Fruit fly (Drosophila melanogaster) whole organism, adult: Measurements from ENCODE around the gene CG14174.

ENCODE experiments used
- CG14711 ChIP-seq: fragments of 200-800 bp; sonication (Bioruptor generic); optimal IDR thresholded peaks from 2 replicates; lab custom pipeline; 2018; ENCODE audit warnings: missing biosample characterization, mild to moderate bottlenecking, missing genetic modification characterization, moderate library complexity
- CG33017 ChIP-seq: fragments of 200-800 bp; sonication (Bioruptor generic); optimal IDR thresholded peaks from 2 replicates; lab custom pipeline; 2018; ENCODE audit warnings: missing biosample characterization, mild to moderate bottlenecking, missing genetic modification characterization, moderate library complexity
- Clk ChIP-seq: fragments of 200-800 bp; sonication (Bioruptor generic); optimal IDR thresholded peaks from 2 replicates; lab custom pipeline; 2017; ENCODE audit warnings: missing biosample characterization, missing genetic modification characterization
- Crg-1 ChIP-seq: fragments of 200-800 bp; sonication (Bioruptor generic); optimal IDR thresholded peaks from 2 replicates; lab custom pipeline; 2016; ENCODE audit warnings: missing biosample characterization, missing genetic modification characterization
- Hr96 ChIP-seq: fragments of 200-800 bp; sonication (Bioruptor generic); optimal IDR thresholded peaks from 2 replicates; lab custom pipeline; 2016; ENCODE audit warnings: missing biosample characterization, missing genetic modification characterization
- bab1 ChIP-seq: fragments of 200-800 bp; sonication (Bioruptor generic); optimal IDR thresholded peaks from 3 replicates; lab custom pipeline; 2019; ENCODE audit warnings: missing biosample characterization, mild to moderate bottlenecking, missing genetic modification characterization, moderate library complexity
- ovo ChIP-seq: fragments of 200-800 bp; sonication (Bioruptor generic); optimal IDR thresholded peaks from 2 replicates; lab custom pipeline; 2016; ENCODE audit warnings: missing biosample characterization, missing genetic modification characterization
- tj ChIP-seq: fragments of 200-800 bp; sonication (Bioruptor generic); optimal IDR thresholded peaks from 3 replicates; lab custom pipeline; 2017; ENCODE audit warnings: missing biosample characterization, mild to moderate bottlenecking, missing genetic modification characterization, moderate library complexity

dm6 chr3L:9768385-9768784, 49.3 kb downstream of the CG14174 start:
- TF ChIP-seq Hr96 (GFP tag; lab: Kevin White, UChicago) = no peak
- no peak for TF ChIP-seq ovo (GFP tag; lab: Kevin White, UChicago)
- TF ChIP-seq CG14711 (tag; lab: Kevin White, UChicago) = no peak
- no peak for TF ChIP-seq Clk (GFP tag; lab: Kevin White, UChicago)
- no peak for TF ChIP-seq tj
- TF ChIP-seq CG33017 = no peak
- TF ChIP-seq bab1 (GFP tag; lab: Kevin White, UChicago) = no peak
- TF ChIP-seq Crg-1 = no peak
